Fruit fly (Drosophila melanogaster): ENCODE results near the gene Dd.

Dd gene

DNA sequence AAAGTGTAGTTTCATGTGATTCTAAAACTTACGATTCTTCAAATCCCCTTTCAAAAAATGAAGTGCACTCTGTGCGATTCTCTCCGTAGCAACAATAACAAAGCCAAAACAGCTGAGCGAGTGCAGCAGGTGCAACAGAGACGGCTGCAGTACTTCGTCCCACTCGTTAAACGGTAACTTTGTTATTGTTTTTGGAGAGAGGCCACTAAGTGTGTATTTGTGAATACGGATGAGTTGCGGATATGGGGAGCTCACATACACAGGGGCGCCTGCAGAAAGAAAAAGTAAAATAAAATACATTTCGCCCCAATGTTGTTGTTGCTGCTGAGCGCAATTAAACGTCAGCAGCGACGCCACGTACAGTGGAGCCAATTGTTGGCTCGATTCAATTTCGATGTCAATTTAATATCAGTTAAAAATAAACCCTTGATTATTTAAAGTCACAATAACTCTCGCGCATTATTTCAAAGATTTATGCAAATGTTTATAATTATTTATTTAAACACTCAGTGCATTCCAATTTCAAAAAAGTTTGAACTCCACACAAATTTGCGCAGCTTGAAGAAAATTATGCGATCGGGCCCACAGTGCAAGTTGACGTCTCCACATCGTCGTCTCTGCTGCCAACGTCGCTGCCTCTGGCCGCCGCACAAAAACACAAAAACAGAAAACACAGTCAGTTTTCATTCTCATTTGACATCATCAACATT is 43.7 kb upstream of the Dd start (continued):
- peak; percentile 97 for TF ChIP-seq Max (GFP tag; optimal IDR thresholded peaks at IDR 0.05)
- peak; percentile 96 for TF ChIP-seq CG12744 (GFP tag; optimal IDR thresholded peaks at IDR 0.05)
- no peak for TF ChIP-seq Kr (GFP tag; optimal IDR thresholded peaks at IDR 0.05)
- TF ChIP-seq fru (optimal IDR thresholded peaks at IDR 0.05), result no peak
- peak; percentile 82 for TF ChIP-seq Poxn (GFP tag; IDR thresholded peaks at IDR 0.05)
- peak; percentile 96 for TF ChIP-seq Hand (GFP tag; optimal IDR thresholded peaks at IDR 0.05)
- peak; percentile 66 for TF ChIP-seq Sry-δ (GFP tag; optimal IDR thresholded peaks at IDR 0.05)

DNA sequence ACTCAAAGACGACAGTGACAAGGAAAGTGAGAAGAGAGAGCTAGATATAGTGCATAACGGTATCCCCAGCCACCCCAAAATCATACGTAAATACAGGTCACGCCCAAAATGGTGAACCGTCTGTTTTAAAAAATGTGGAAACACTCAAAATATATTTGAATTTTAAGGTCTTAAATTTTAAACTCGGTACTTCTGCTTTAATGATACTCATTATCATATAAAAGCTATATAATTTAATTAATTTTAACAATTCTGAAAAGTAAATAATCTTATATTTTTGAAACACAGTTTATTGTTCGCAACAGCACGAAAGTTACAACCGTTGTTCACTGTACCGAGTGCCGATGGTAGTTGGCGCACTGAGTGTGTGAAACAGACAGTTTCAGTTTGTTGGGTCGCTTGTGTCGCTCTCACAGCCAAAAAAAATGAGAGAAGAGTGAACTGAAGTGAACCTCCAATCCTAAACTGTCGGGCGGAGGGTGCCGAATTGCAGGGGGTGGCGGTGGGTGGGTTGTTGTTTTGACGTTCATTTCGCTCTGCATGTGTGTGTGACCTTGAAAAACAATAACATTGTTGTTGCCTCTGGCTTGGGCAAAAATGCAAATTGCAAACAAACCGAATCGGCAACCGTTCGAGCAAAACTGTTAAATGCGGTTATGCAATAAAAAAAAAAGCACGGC is 42.6 kb upstream of the Dd start:
- TF ChIP-seq BEAF-32 (GFP tag; optimal IDR thresholded peaks at IDR 0.05), result peak; percentile 10
- peak; percentile 70 for TF ChIP-seq Adf1 (GFP tag; IDR thresholded peaks at IDR 0.05)
- peak; percentile 81 for TF ChIP-seq zfh1 (GFP tag; IDR thresholded peaks at IDR 0.05)
- peak; percentile 84 for TF ChIP-seq ewg (GFP tag; optimal IDR thresholded peaks at IDR 0.05)
- TF ChIP-seq lab (GFP tag; optimal IDR thresholded peaks at IDR 0.05), result peak; percentile 97
- TF ChIP-seq CG4730 (GFP tag; IDR thresholded peaks at IDR 0.05), result peak; percentile 84
- TF ChIP-seq CG3838 (GFP tag; optimal IDR thresholded peaks at IDR 0.05), result no peak
- TF ChIP-seq gfzf (GFP tag; optimal IDR thresholded peaks at IDR 0.05), result no peak
- TF ChIP-seq salm (tag; optimal IDR thresholded peaks at IDR 0.05), result peak; percentile 87
- peak; percentile 72 for TF ChIP-seq CG18011 (GFP tag; optimal IDR thresholded peaks at IDR 0.05)
- TF ChIP-seq Max (GFP tag; optimal IDR thresholded peaks at IDR 0.05), result peak; percentile 76
- peak; percentile 82 for TF ChIP-seq kah (GFP tag; optimal IDR thresholded peaks at IDR 0.05)
- peak; percentile 62; the same call in 1 of the 2 replicates for TF ChIP-seq CG10321 (GFP tag; IDR thresholded peaks at IDR 0.05)
- TF ChIP-seq inv (GFP tag; IDR thresholded peaks at IDR 0.05; ENCODE audit: partially characterized antibody), result 0 out of 2 replicates have a peak, but pooled peaks have one; percentile 19
- TF ChIP-seq CG14050 (GFP tag; IDR thresholded peaks at IDR 0.05), result peak; percentile 82; the same call in 2 of the 3 replicates
- peak; percentile 73 for TF ChIP-seq jing (GFP tag; optimal IDR thresholded peaks at IDR 0.05)
- no peak for TF ChIP-seq CG12236 (GFP tag; optimal IDR thresholded peaks at IDR 0.05)
- peak; percentile 63 for TF ChIP-seq YL-1 (GFP tag; optimal IDR thresholded peaks at IDR 0.05)
- TF ChIP-seq dimm (GFP tag; IDR thresholded peaks at IDR 0.05), result peak; percentile 72
- TF ChIP-seq CG11504 (tag; optimal IDR thresholded peaks at IDR 0.05), result peak; percentile 95
- peak; percentile 80 for TF ChIP-seq schlank (tag; optimal IDR thresholded peaks at IDR 0.05)
- TF ChIP-seq CG30403 (GFP tag; optimal IDR thresholded peaks at IDR 0.05), result peak; percentile 92
- TF ChIP-seq mam (GFP tag; optimal IDR thresholded peaks at IDR 0.05), result peak; percentile 53
- TF ChIP-seq unc-4 (GFP tag; IDR thresholded peaks at IDR 0.05; ENCODE audit: partially characterized antibody), result 0 out of 2 replicates have a peak, but pooled peaks have one; percentile 27
- peak; percentile 96 for TF ChIP-seq dmrt99B (tag; optimal IDR thresholded peaks at IDR 0.05)
- peak; percentile 23; the same call in 1 of the 2 replicates for TF ChIP-seq bbx (GFP tag; IDR thresholded peaks at IDR 0.05; ENCODE audit: partially characterized antibody)
- 0 out of 2 replicates have a peak, but pooled peaks have one; percentile 45 for TF ChIP-seq CG8765 (GFP tag; IDR thresholded peaks at IDR 0.05)
- TF ChIP-seq ken (GFP tag; IDR thresholded peaks at IDR 0.05), result peak; percentile 81
- no peak for TF ChIP-seq hth (optimal IDR thresholded peaks at IDR 0.05)
- peak; percentile 34 for TF ChIP-seq zfh2 (GFP tag; optimal IDR thresholded peaks at IDR 0.05)
- peak; percentile 45 to 90 for TF ChIP-seq dpn (GFP tag; optimal IDR thresholded peaks at IDR 0.05)
- peak; percentile 51; the same call in 1 of the 2 replicates for TF ChIP-seq Doc2 (GFP tag; IDR thresholded peaks at IDR 0.05)
- peak; percentile 75 for TF ChIP-seq rib (GFP tag; IDR thresholded peaks at IDR 0.05)
- peak; percentile 77 for TF ChIP-seq CG12071 (GFP tag; optimal IDR thresholded peaks at IDR 0.05)
- TF ChIP-seq pho (GFP tag; optimal IDR thresholded peaks at IDR 0.05), result peak; percentile 31
- no peak for TF ChIP-seq sima (GFP tag; optimal IDR thresholded peaks at IDR 0.05)
- TF ChIP-seq CG31224 (GFP tag; IDR thresholded peaks at IDR 0.05), result peak; percentile 74
- TF ChIP-seq hb (GFP tag; IDR thresholded peaks at IDR 0.05; ENCODE audit: partially characterized antibody), result no peak
- TF ChIP-seq aop (GFP tag; IDR thresholded peaks at IDR 0.05), result no peak
- peak; percentile 78 for TF ChIP-seq CG10431 (GFP tag; optimal IDR thresholded peaks at IDR 0.05)
- TF ChIP-seq CG15011 (GFP tag; optimal IDR thresholded peaks at IDR 0.05), result peak; percentile 88

All from whole organism, embryonic.